Fruit fly (Drosophila melanogaster) whole organism, pupa: Measurements from ENCODE around the gene CG6462.

Experiments
- CG10348 ChIP-seq: fragments of 200-800 bp; sonication (Bioruptor generic); IDR thresholded peaks from 2 replicates; pipeline ENCODE4 v1.3.6; 2022; ENCODE audit warnings: missing biosample characterization, missing genetic modification characterization
- CG12605 ChIP-seq: fragments of 200-800 bp; sonication (Bioruptor generic); IDR thresholded peaks from 2 replicates; pipeline ENCODE4 v1.3.6; 2022; ENCODE audit warnings: missing biosample characterization, missing genetic modification characterization
- CG15710 ChIP-seq: fragments of 200-800 bp; sonication (Bioruptor generic); optimal IDR thresholded peaks from 2 replicates; lab custom pipeline; 2018; ENCODE audit warnings: missing biosample characterization, mild to moderate bottlenecking, missing genetic modification characterization, moderate library complexity
- CG17806 ChIP-seq: fragments of 200-800 bp; sonication (Bioruptor generic); optimal IDR thresholded peaks from 2 replicates; lab custom pipeline; 2018; ENCODE audit warnings: missing biosample characterization, mild to moderate bottlenecking, missing genetic modification characterization, moderate library complexity
- CG34367 ChIP-seq: fragments of 200-800 bp; sonication (Bioruptor generic); optimal IDR thresholded peaks from 2 replicates; lab custom pipeline; 2018; ENCODE audit warnings: missing biosample characterization, mild to moderate bottlenecking, missing genetic modification characterization
- CG4496 ChIP-seq: fragments of 200-800 bp; sonication (Bioruptor generic); IDR thresholded peaks from 3 replicates; pipeline ENCODE4 v1.3.6; 2022; ENCODE audit warnings: missing biosample characterization, missing genetic modification characterization
- CG8159 ChIP-seq: fragments of 200-800 bp; sonication (Bioruptor generic); optimal IDR thresholded peaks from 3 replicates; lab custom pipeline; 2018; ENCODE audit warnings: missing biosample characterization, mild to moderate bottlenecking, missing genetic modification characterization, moderate library complexity
- CG8301 ChIP-seq: fragments of 200-800 bp; sonication (Bioruptor generic); optimal IDR thresholded peaks from 2 replicates; lab custom pipeline; 2018; ENCODE audit warnings: missing biosample characterization, mild to moderate bottlenecking, missing genetic modification characterization
- CG9948 ChIP-seq: fragments of 200-800 bp; sonication (Bioruptor generic); optimal IDR thresholded peaks from 2 replicates; lab custom pipeline; 2018; ENCODE audit warnings: missing biosample characterization, mild to moderate bottlenecking, missing genetic modification characterization, moderate library complexity
- D1 ChIP-seq: fragments of 200-800 bp; sonication (Bioruptor generic); optimal IDR thresholded peaks from 2 replicates; lab custom pipeline; 2018; ENCODE audit warnings: missing biosample characterization, mild to moderate bottlenecking, missing genetic modification characterization, moderate library complexity
- EcR ChIP-seq: fragments of 200-800 bp; sonication (Bioruptor generic); optimal IDR thresholded peaks from 3 replicates; lab custom pipeline; 2019; ENCODE audit warnings: missing biosample characterization, missing genetic modification characterization, mild to moderate bottlenecking, moderate library complexity, missing genetic modification reagents
- Pif1B ChIP-seq: fragments of 200-800 bp; sonication (Bioruptor generic); optimal IDR thresholded peaks from 3 replicates; lab custom pipeline; 2016; ENCODE audit warnings: missing biosample characterization, missing genetic modification characterization
- fd96Ca ChIP-seq: fragments of 200-800 bp; sonication (Bioruptor generic); IDR thresholded peaks from 3 replicates; pipeline ENCODE4 v1.3.6; 2022; ENCODE audit warnings: missing biosample characterization, missing genetic modification characterization
- gl ChIP-seq: fragments of 200-800 bp; sonication (Bioruptor generic); optimal IDR thresholded peaks from 2 replicates; lab custom pipeline; 2018; ENCODE audit warnings: missing biosample characterization, mild to moderate bottlenecking, missing genetic modification characterization

DNA sequence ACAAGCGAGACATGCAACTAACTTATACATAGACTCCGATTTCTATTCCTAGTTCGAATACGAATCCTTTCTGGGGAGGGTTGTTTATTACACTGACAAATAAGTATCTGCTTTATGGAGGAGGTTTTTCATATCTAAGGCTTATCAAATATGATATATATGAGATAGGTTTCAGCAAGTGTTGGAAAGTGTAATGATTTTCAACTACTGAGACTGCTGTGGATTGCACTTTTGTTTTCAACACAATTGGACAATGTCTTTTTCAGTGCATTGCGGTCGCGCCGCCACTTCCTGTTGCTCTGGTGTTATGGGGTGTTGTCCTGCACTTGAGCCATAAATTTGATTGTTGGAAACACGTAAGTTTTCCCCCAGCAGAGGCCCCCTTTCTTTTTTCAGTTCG lies 49.3 kb upstream of the CG6462 start:
- TF ChIP-seq CG9948 (tag; lab: Kevin White, UChicago) (no peak), CG17806 (no peak), CG4496 (GFP tag; lab: Robert Waterston, UW) (no peak), CG8159 (no peak), CG34367 (tag; lab: Kevin White, UChicago) (no peak), CG8301 (no peak), gl (tag; lab: Kevin White, UChicago) (no peak), EcR (GFP tag; lab: Kevin White, UChicago) (no peak), D1 (tag; lab: Kevin White, UChicago) (no peak), CG10348 (GFP tag; lab: Robert Waterston, UW) (no peak), Pif1B (GFP tag; lab: Kevin White, UChicago) (no peak), CG15710 (tag; lab: Kevin White, UChicago) (no peak), CG12605 (no peak), fd96Ca (GFP tag; lab: Robert Waterston, UW) (no peak)
